Worm (Caenorhabditis elegans) whole organism, midembryonic: Measurements from ENCODE around the gene garr-1.

ENCODE experiments used
- flt-1 ChIP-seq: fragments of 200-800 bp; sonication (Bioruptor generic); IDR thresholded peaks from 2 replicates; pipeline ENCODE4 v1.3.6; 2022; ENCODE audit warnings: missing genetic modification characterization, missing compliant biosample characterization
- ref-1 ChIP-seq: fragments of 200-800 bp; sonication (Bioruptor generic); conservative IDR thresholded peaks from 2 replicates; pipeline ENCODE4 v1.3.6; 2022; ENCODE audit warnings: missing genetic modification reagents, missing genetic modification characterization, missing compliant biosample characterization
- ztf-23 ChIP-seq: fragments of 200-800 bp; sonication (Bioruptor generic); IDR thresholded peaks from 2 replicates; pipeline ENCODE4 v1.3.6; 2022; ENCODE audit warnings: missing genetic modification reagents, missing genetic modification characterization, missing compliant biosample characterization

DNA sequence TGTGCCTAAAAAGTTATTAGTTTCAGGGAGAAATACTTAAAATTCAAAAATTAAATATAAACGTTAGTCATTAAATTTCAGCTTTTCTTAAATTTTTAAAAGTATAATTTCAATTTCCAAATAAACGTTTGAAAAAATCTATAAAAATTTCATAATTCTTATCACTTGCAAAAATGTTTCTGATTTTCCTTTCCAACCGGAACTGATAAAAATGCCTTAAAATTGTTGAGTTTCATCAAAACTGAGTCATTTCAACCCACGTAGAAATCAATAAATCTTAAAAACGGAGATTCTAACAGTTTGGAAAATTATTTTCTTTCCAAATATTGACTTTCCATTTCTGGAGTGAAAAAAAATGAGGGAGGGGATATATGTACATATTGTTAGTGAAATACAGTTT, 17.1 kb upstream of the garr-1 start:
- TF ChIP-seq ztf-23 (no peak), flt-1 (GFP tag; lab: Robert Waterston, UW) (no peak), ref-1 (GFP tag; lab: Robert Waterston, UW) (no peak)
